Fruit fly (Drosophila melanogaster): ENCODE results near the gene zpg.
A peak's percentile ranks its signal among the peaks of the same experiment; 100 is the strongest.

Gene zpg

dm6 chr3L:6608884-6609552 lies 3.2 kb upstream of the zpg start, which contains the start of gene axed (continued):
- peak; percentile 35; the same call in 1 of the 2 replicates for TF ChIP-seq Ptx1 (GFP tag; IDR thresholded peaks at IDR 0.05)
- TF ChIP-seq chif (GFP tag; optimal IDR thresholded peaks at IDR 0.05), result no peak
- TF ChIP-seq gt (GFP tag; IDR thresholded peaks at IDR 0.05), result no peak
- TF ChIP-seq Lim3 (GFP tag; IDR thresholded peaks at IDR 0.05), result no peak
- no peak for TF ChIP-seq jing (GFP tag; optimal IDR thresholded peaks at IDR 0.05)
- no peak for TF ChIP-seq lbe (GFP tag; optimal IDR thresholded peaks at IDR 0.05)
- 0 out of 2 replicates have a peak, but pooled peaks have one; percentile 5 for TF ChIP-seq Poxn (GFP tag; IDR thresholded peaks at IDR 0.05)
- no peak for TF ChIP-seq CG2678 (tag; optimal IDR thresholded peaks at IDR 0.05)
- peak; percentile 11 for TF ChIP-seq CG3838 (GFP tag; optimal IDR thresholded peaks at IDR 0.05)
- no peak for TF ChIP-seq CG6683 (GFP tag; optimal IDR thresholded peaks at IDR 0.05)
- no peak for TF ChIP-seq MTF-1 (GFP tag; optimal IDR thresholded peaks at IDR 0.05; ENCODE audit: borderline replicate concordance)
- TF ChIP-seq CkIIα-i1 (GFP tag; IDR thresholded peaks at IDR 0.05), result no peak
- no peak for TF ChIP-seq CG4707 (GFP tag; optimal IDR thresholded peaks at IDR 0.05)
- no peak for TF ChIP-seq CG12942 (GFP tag; optimal IDR thresholded peaks at IDR 0.05)
- TF ChIP-seq CG12769 (tag; optimal IDR thresholded peaks at IDR 0.05), result peak; percentile 90
- no peak for TF ChIP-seq cwo (GFP tag; optimal IDR thresholded peaks at IDR 0.05)
- no peak for TF ChIP-seq CG4282 (GFP tag; optimal IDR thresholded peaks at IDR 0.05)
- TF ChIP-seq abd-A (tag; optimal IDR thresholded peaks at IDR 0.05), result no peak
- no peak for TF ChIP-seq prd (optimal IDR thresholded peaks at IDR 0.05)
- TF ChIP-seq prd (GFP tag; IDR thresholded peaks at IDR 0.05), result peak; percentile 55
- no peak for TF ChIP-seq CG6175 (GFP tag; IDR thresholded peaks at IDR 0.05)
- TF ChIP-seq usp (GFP tag; optimal IDR thresholded peaks at IDR 0.05), result no peak
- TF ChIP-seq cato (GFP tag; optimal IDR thresholded peaks at IDR 0.05; ENCODE audit: borderline replicate concordance), result no peak
- no peak for TF ChIP-seq CG14965 (GFP tag; optimal IDR thresholded peaks at IDR 0.05; ENCODE audit: borderline replicate concordance)
- no peak for TF ChIP-seq CG3065 (GFP tag; optimal IDR thresholded peaks at IDR 0.05)
- no peak for TF ChIP-seq br (optimal IDR thresholded peaks at IDR 0.05)
- no peak for TF ChIP-seq dati (GFP tag; IDR thresholded peaks at IDR 0.05)
- no peak for TF ChIP-seq Sox100B (GFP tag; optimal IDR thresholded peaks at IDR 0.05)
- TF ChIP-seq fd3F (GFP tag; optimal IDR thresholded peaks at IDR 0.05), result peak; percentile 0
- no peak for TF ChIP-seq twi (tag; optimal IDR thresholded peaks at IDR 0.05)
- no peak for TF ChIP-seq inv (GFP tag; IDR thresholded peaks at IDR 0.05; ENCODE audit: partially characterized antibody)
- TF ChIP-seq HHEX (GFP tag; optimal IDR thresholded peaks at IDR 0.05), result peak; percentile 47
- TF ChIP-seq dmrt99B (tag; optimal IDR thresholded peaks at IDR 0.05), result no peak
- no peak for TF ChIP-seq CHES-1-like (GFP tag; optimal IDR thresholded peaks at IDR 0.05)
- no peak for TF ChIP-seq pita (GFP tag; optimal IDR thresholded peaks at IDR 0.05)
- TF ChIP-seq CG2120 (GFP tag; optimal IDR thresholded peaks at IDR 0.05), result peak; percentile 45
- no peak for TF ChIP-seq vfl (GFP tag; optimal IDR thresholded peaks at IDR 0.05)
- no peak for TF ChIP-seq Rx (GFP tag; IDR thresholded peaks at IDR 0.05)
- no peak for TF ChIP-seq CG13624 (GFP tag; optimal IDR thresholded peaks at IDR 0.05)
- TF ChIP-seq CG15269 (tag; optimal IDR thresholded peaks at IDR 0.05), result no peak
- peak; percentile 46 for TF ChIP-seq CG12659 (GFP tag; optimal IDR thresholded peaks at IDR 0.05)
- TF ChIP-seq CG42726 (GFP tag; IDR thresholded peaks at IDR 0.05; ENCODE audit: partially characterized antibody), result no peak
- TF ChIP-seq CG12104 (GFP tag; optimal IDR thresholded peaks at IDR 0.05), result no peak
- TF ChIP-seq CTCF (GFP tag; optimal IDR thresholded peaks at IDR 0.05), result no peak
- TF ChIP-seq CG2712 (tag; optimal IDR thresholded peaks at IDR 0.05), result no peak
- TF ChIP-seq CG6654 (GFP tag; optimal IDR thresholded peaks at IDR 0.05), result no peak
- no peak for TF ChIP-seq Awh (GFP tag; IDR thresholded peaks at IDR 0.05)
- peak; percentile 15 for TF ChIP-seq pfk (GFP tag; optimal IDR thresholded peaks at IDR 0.05)
- no peak for TF ChIP-seq tin (GFP tag; optimal IDR thresholded peaks at IDR 0.05)
- no peak for TF ChIP-seq pros (GFP tag; optimal IDR thresholded peaks at IDR 0.05)
- TF ChIP-seq al (GFP tag; IDR thresholded peaks at IDR 0.05), result peak; percentile 17; the same call in 1 of the 2 replicates

Measured in whole organism, embryonic.